Fruit fly (Drosophila melanogaster): ENCODE results near the gene crp.

Gene crp

dm6 chr2L:16269232-16270134, 18.0 kb downstream of the crp start (continued):
- no peak for TF ChIP-seq Lpt (GFP tag; optimal IDR thresholded peaks at IDR 0.05)
- no peak for TF ChIP-seq CoRest (tag; optimal IDR thresholded peaks at IDR 0.05)
- no peak for TF ChIP-seq crc (GFP tag; optimal IDR thresholded peaks at IDR 0.05)
- peak; percentile 59 for TF ChIP-seq sd (tag; optimal IDR thresholded peaks at IDR 0.05)
- TF ChIP-seq CG8924 (tag; optimal IDR thresholded peaks at IDR 0.05), result peak; percentile 83
- TF ChIP-seq pita (GFP tag; optimal IDR thresholded peaks at IDR 0.05), result no peak
- peak; percentile 28 for TF ChIP-seq Bteb2 (GFP tag; optimal IDR thresholded peaks at IDR 0.05)
- TF ChIP-seq caup (GFP tag; optimal IDR thresholded peaks at IDR 0.05; ENCODE audit: severe bottlenecking), result peak; percentile 96
- TF ChIP-seq Dek (tag; optimal IDR thresholded peaks at IDR 0.05), result peak; percentile 49
- no peak for TF ChIP-seq CG17612 (GFP tag; IDR thresholded peaks at IDR 0.05)
- no peak for TF ChIP-seq tgo (GFP tag; IDR thresholded peaks at IDR 0.05)
- TF ChIP-seq nmo (GFP tag; optimal IDR thresholded peaks at IDR 0.05), result no peak
- no peak for TF ChIP-seq fd3F (GFP tag; optimal IDR thresholded peaks at IDR 0.05)
- TF ChIP-seq CG14050 (GFP tag; IDR thresholded peaks at IDR 0.05), result no peak
- peak; percentile 97 for TF ChIP-seq CG6765 (GFP tag; optimal IDR thresholded peaks at IDR 0.05)
- no peak for TF ChIP-seq da (GFP tag; optimal IDR thresholded peaks at IDR 0.05)
- TF ChIP-seq Dfd (GFP tag; optimal IDR thresholded peaks at IDR 0.05), result no peak
- TF ChIP-seq bcd (GFP tag; optimal IDR thresholded peaks at IDR 0.05), result peak; percentile 56
- TF ChIP-seq Atf6 (GFP tag; IDR thresholded peaks at IDR 0.05), result no peak
- peak; percentile 96 for TF ChIP-seq mirr (GFP tag; optimal IDR thresholded peaks at IDR 0.05)
- no peak for TF ChIP-seq lola (GFP tag; optimal IDR thresholded peaks at IDR 0.05)
- peak; percentile 0 for TF ChIP-seq Oli (tag; optimal IDR thresholded peaks at IDR 0.05)
- TF ChIP-seq CG12219 (GFP tag; optimal IDR thresholded peaks at IDR 0.05), result peak; percentile 85
- TF ChIP-seq prd (optimal IDR thresholded peaks at IDR 0.05), result no peak
- TF ChIP-seq prd (GFP tag; IDR thresholded peaks at IDR 0.05), result no peak
- TF ChIP-seq NK7.1 (GFP tag; optimal IDR thresholded peaks at IDR 0.05), result peak; percentile 39
- peak; percentile 63 for TF ChIP-seq NC2β (GFP tag; optimal IDR thresholded peaks at IDR 0.05)
- TF ChIP-seq slp2 (GFP tag; optimal IDR thresholded peaks at IDR 0.05), result no peak
- no peak for TF ChIP-seq nerfin-2 (GFP tag; IDR thresholded peaks at IDR 0.05; ENCODE audit: partially characterized antibody)
- TF ChIP-seq CG4360 (GFP tag; IDR thresholded peaks at IDR 0.05), result no peak
- no peak for TF ChIP-seq kay (GFP tag; optimal IDR thresholded peaks at IDR 0.05)
- peak; percentile 12 for TF ChIP-seq ewg (GFP tag; optimal IDR thresholded peaks at IDR 0.05)
- peak; percentile 88 for TF ChIP-seq CG2875 (GFP tag; optimal IDR thresholded peaks at IDR 0.05)
- TF ChIP-seq so (GFP tag; IDR thresholded peaks at IDR 0.05), result no peak
- TF ChIP-seq slbo (GFP tag; IDR thresholded peaks at IDR 0.05), result no peak
- TF ChIP-seq Neu2 (GFP tag; optimal IDR thresholded peaks at IDR 0.05; ENCODE audit: borderline replicate concordance), result no peak
- no peak for TF ChIP-seq CG14014 (GFP tag; IDR thresholded peaks at IDR 0.05)
- no peak for TF ChIP-seq CG3995 (GFP tag; optimal IDR thresholded peaks at IDR 0.05)
- no peak for TF ChIP-seq Tbp (GFP tag; optimal IDR thresholded peaks at IDR 0.05)
- TF ChIP-seq h (optimal IDR thresholded peaks at IDR 0.05), result no peak
- no peak for TF ChIP-seq Drgx (GFP tag; IDR thresholded peaks at IDR 0.05)
- no peak for TF ChIP-seq sisA (GFP tag; IDR thresholded peaks at IDR 0.05)
- no peak for TF ChIP-seq MESR4 (GFP tag; optimal IDR thresholded peaks at IDR 0.05)
- TF ChIP-seq Stat92E (GFP tag; optimal IDR thresholded peaks at IDR 0.05), result no peak
- peak; percentile 98 for TF ChIP-seq CG5180 (GFP tag; optimal IDR thresholded peaks at IDR 0.05)
- peak; percentile 93 for TF ChIP-seq CG3281 (GFP tag; optimal IDR thresholded peaks at IDR 0.05)
- peak; percentile 80 for TF ChIP-seq Side (GFP tag; optimal IDR thresholded peaks at IDR 0.05)
- TF ChIP-seq dimm (GFP tag; IDR thresholded peaks at IDR 0.05), result no peak
- TF ChIP-seq inv (GFP tag; IDR thresholded peaks at IDR 0.05; ENCODE audit: partially characterized antibody), result no peak

All from whole organism, embryonic.